Worm (Caenorhabditis elegans) whole organism, L4 larva: ENCODE data around the gene Y43B11AL.1.

Source experiments
- F26F4.8 ChIP-seq: fragments of 200-800 bp; sonication (Bioruptor generic); conservative IDR thresholded peaks from 2 replicates; pipeline ENCODE4 v1.3.6; 2022; ENCODE audit warnings: missing genetic modification characterization, missing compliant biosample characterization
- F44E2.7 ChIP-seq: fragments of 200-800 bp; sonication (Bioruptor generic); IDR thresholded peaks from 2 replicates; pipeline ENCODE4 v2.1.2; 2022; ENCODE audit warnings: missing genetic modification characterization, missing compliant biosample characterization
- F49E8.2 ChIP-seq: sonication (generic microtip); optimal IDR thresholded peaks from 2 replicates; lab custom pipeline; 2016; ENCODE audit warnings: missing compliant biosample characterization, mild to moderate bottlenecking, missing genetic modification characterization, borderline replicate concordance
- aha-1 ChIP-seq: fragments of 150-350 bp; peaks from one replicate; lab custom pipeline; 2014; ENCODE audit warnings: missing biosample characterization, missing genetic modification characterization
- aly-2 ChIP-seq: sonication (generic microtip); optimal IDR thresholded peaks from 2 replicates; lab custom pipeline; 2018; ENCODE audit warnings: missing biosample characterization, missing genetic modification characterization
- attf-4 ChIP-seq: sonication (generic microtip); optimal IDR thresholded peaks from 3 replicates; lab custom pipeline; 2017; ENCODE audit warnings: missing biosample characterization, missing genetic modification characterization
- ceh-20 ChIP-seq: fragments of 200-800 bp; sonication (Bioruptor generic); IDR thresholded peaks from 2 replicates; pipeline ENCODE4 v1.3.6; 2022; ENCODE audit warnings: missing genetic modification reagents, missing genetic modification characterization, missing compliant biosample characterization
- ceh-32 ChIP-seq: sonication (generic microtip); optimal IDR thresholded peaks from 2 replicates; lab custom pipeline; 2016; ENCODE audit warnings: mild to moderate bottlenecking, missing genetic modification characterization, missing compliant biosample characterization; ENCODE audit not compliant: poor library complexity
- ceh-62 ChIP-seq: sonication (generic microtip); optimal IDR thresholded peaks from 2 replicates; lab custom pipeline; 2017; ENCODE audit warnings: missing biosample characterization, missing genetic modification characterization
- daf-16 ChIP-seq, 3 experiments: sonication (generic microtip); optimal IDR thresholded peaks; 2 replicates each; lab custom pipeline; 2016 to 2017; ENCODE audit warnings: missing genetic modification characterization in 3 of 3, missing genetic modification reagents in 3 of 3, mild to moderate bottlenecking in 2 of 3, missing compliant biosample characterization in 2 of 3, missing biosample characterization in 1 of 3, moderate library complexity in 1 of 3
- dmd-6 ChIP-seq: fragments of 200-800 bp; sonication (Bioruptor generic); IDR thresholded peaks from 2 replicates; pipeline ENCODE4 v1.3.6; 2022; ENCODE audit warnings: missing genetic modification reagents, missing genetic modification characterization, missing compliant biosample characterization
- dmd-8 ChIP-seq: fragments of 200-800 bp; sonication (Bioruptor generic); IDR thresholded peaks from 2 replicates; pipeline ENCODE4 v1.3.6; 2022; ENCODE audit warnings: missing genetic modification characterization, missing compliant biosample characterization
- dpl-1 ChIP-seq: fragments of 150-350 bp; optimal IDR thresholded peaks from 2 replicates; lab custom pipeline; 2014; ENCODE audit warnings: missing biosample characterization, missing genetic modification reagents, missing genetic modification characterization
- egl-43 ChIP-seq: fragments of 200-800 bp; sonication (Bioruptor generic); IDR thresholded peaks from 2 replicates; pipeline ENCODE4 v1.3.6; 2022; ENCODE audit warnings: missing genetic modification reagents, missing genetic modification characterization, missing compliant biosample characterization
- lin-39 ChIP-seq: fragments of 150-350 bp; optimal IDR thresholded peaks from 2 replicates; lab custom pipeline; 2014; ENCODE audit warnings: missing biosample characterization, missing genetic modification reagents, missing genetic modification characterization
- mes-2 ChIP-seq: sonication (generic microtip); optimal IDR thresholded peaks from 2 replicates; lab custom pipeline; 2016; ENCODE audit warnings: missing genotype, mild to moderate bottlenecking, missing genetic modification characterization, missing compliant biosample characterization; ENCODE audit not compliant: poor library complexity, severe bottlenecking
- nhr-10 ChIP-seq: fragments of 150-350 bp; optimal IDR thresholded peaks from 2 replicates; lab custom pipeline; 2014; ENCODE audit warnings: missing biosample characterization, missing genetic modification characterization
- nhr-102 ChIP-seq: sonication (generic microtip); optimal IDR thresholded peaks from 2 replicates; lab custom pipeline; 2016; ENCODE audit warnings: mild to moderate bottlenecking, missing genetic modification characterization, moderate library complexity, missing compliant biosample characterization
- nhr-237 ChIP-seq: sonication (generic microtip); optimal IDR thresholded peaks from 2 replicates; lab custom pipeline; 2017; ENCODE audit warnings: missing biosample characterization, missing genetic modification characterization
- nhr-25 ChIP-seq: sonication (generic microtip); optimal IDR thresholded peaks from 2 replicates; lab custom pipeline; 2017; ENCODE audit warnings: missing genetic modification characterization, mild to moderate bottlenecking, missing compliant biosample characterization, antibody characterized with exemption, moderate library complexity, borderline replicate concordance; ENCODE audit not compliant: insufficient read depth
- nhr-28 ChIP-seq: fragments of 150-350 bp; optimal IDR thresholded peaks from 2 replicates; lab custom pipeline; 2014; ENCODE audit warnings: missing biosample characterization, missing genetic modification characterization
- nhr-42 ChIP-seq: fragments of 200-800 bp; sonication (Bioruptor generic); IDR thresholded peaks from 2 replicates; pipeline ENCODE4 v1.3.6; 2022; ENCODE audit warnings: missing genetic modification characterization, missing compliant biosample characterization
- nhr-6 ChIP-seq: fragments of 150-350 bp; optimal IDR thresholded peaks from 2 replicates; lab custom pipeline; 2014; ENCODE audit warnings: missing biosample characterization, missing genetic modification characterization
- saeg-2 ChIP-seq: fragments of 200-800 bp; sonication (Bioruptor generic); IDR thresholded peaks from 2 replicates; pipeline ENCODE4 v1.3.6; 2022; ENCODE audit warnings: missing genetic modification reagents, missing genetic modification characterization, missing compliant biosample characterization
- set-16 ChIP-seq: fragments of 200-800 bp; sonication (Bioruptor generic); IDR thresholded peaks from 2 replicates; pipeline ENCODE4 v1.3.6; 2022; ENCODE audit warnings: missing genetic modification reagents, missing genetic modification characterization, missing compliant biosample characterization
- unc-62 ChIP-seq, 3 experiments: fragments of 150-350 bp in 1 of 3; sonication (generic microtip); optimal IDR thresholded peaks in 2 of 3; peaks in 1 of 3; 1 replicate in 1 of 3; 2 replicates in 2 of 3; lab custom pipeline; 2014 to 2017; ENCODE audit warnings: missing biosample characterization in 3 of 3, missing genetic modification characterization in 3 of 3, missing genetic modification reagents in 3 of 3, missing genotype in 1 of 3
- vab-7 ChIP-seq: fragments of 200-800 bp; sonication (Bioruptor generic); IDR thresholded peaks from 2 replicates; pipeline ENCODE4 v1.3.6; 2022; ENCODE audit warnings: missing genetic modification reagents, missing genetic modification characterization, missing compliant biosample characterization

Gene Y43B11AL.1

ce11 chrIV:7103211-7103679, 38.1 kb downstream of the Y43B11AL.1 start, which contains the start of the genes rde-8 and ZC477.3 (continued):
- TF ChIP-seq F49E8.2 (tag; lab: Kevin White, UChicago) (no peak), nhr-6 (tag; lab: Kevin White, UChicago) (peak; percentile 24), saeg-2 (GFP tag; lab: Robert Waterston, UW) (no peak), F26F4.8 (no peak), dmd-6 (GFP tag; lab: Robert Waterston, UW) (no peak; the same call in 1 of the 2 replicates), nhr-42 (GFP tag; lab: Robert Waterston, UW) (no peak), nhr-10 (tag; lab: Kevin White, UChicago) (no peak), F44E2.7 (GFP tag; lab: Robert Waterston, UW) (no peak), attf-4 (tag; lab: Kevin White, UChicago) (no peak), ceh-32 (tag; lab: Kevin White, UChicago) (no peak), ceh-20 (GFP tag; lab: Robert Waterston, UW) (no peak), aha-1 (peak; percentile 87), nhr-28 (tag; lab: Kevin White, UChicago) (peak; percentile 18), aly-2 (tag; lab: Kevin White, UChicago) (no peak), daf-16 (GFP tag; optimal IDR thresholded peaks at IDR 0.05; lab: Kevin White, UChicago) (peak in 1 of 2 experiments; percentile 67), daf-16 (tag; optimal IDR thresholded peaks at IDR 0.05; lab: Kevin White, UChicago) (peak; percentile 68), nhr-102 (tag; lab: Kevin White, UChicago) (peak; percentile 42), mes-2 (tag; lab: Kevin White, UChicago) (peak; percentile 81)

ce11 chrIV:7107893-7108292, 42.8 kb downstream of the Y43B11AL.1 start, which contains the start of gene ZC477.2:
Gene ZC477.2 (plus strand): TSS chrIV:7108193.
- TF ChIP-seq nhr-10 (tag; lab: Kevin White, UChicago) = no peak
- TF ChIP-seq dmd-8 = no peak

- TF ChIP-seq vab-7 (GFP tag; lab: Robert Waterston, UW) = no peak
- no peak for TF ChIP-seq lin-39
Observed at ce11 chrIV:7111354-7111753, 46.2 kb downstream of the Y43B11AL.1 start, which contains the start of the genes ZC477.7 and ssq-3. Gene ZC477.7 (minus strand): TSS chrIV:7111454. Gene ssq-3 (plus strand): TSS chrIV:7111604.

- TF ChIP-seq egl-43 (GFP tag; lab: Robert Waterston, UW) (0 out of 2 replicates have a peak, but pooled peaks have one; percentile 51), set-16 (GFP tag; lab: Robert Waterston, UW) (peak; percentile 82)
Observed at ce11 chrIV:7112312-7112711, 47.2 kb downstream of the Y43B11AL.1 start.

- no peak for TF ChIP-seq lin-39
- TF ChIP-seq unc-62 (GFP tag; optimal IDR thresholded peaks at IDR 0.05 in 1 of 2; lab: Kevin White, UChicago) = no peak
- TF ChIP-seq unc-62 (tag; optimal IDR thresholded peaks at IDR 0.05; lab: Kevin White, UChicago) = no peak
- TF ChIP-seq nhr-237 (tag; lab: Kevin White, UChicago) = no peak
- TF ChIP-seq ceh-62 = no peak
- TF ChIP-seq dpl-1 = no peak
- no peak for TF ChIP-seq nhr-25 (tag; lab: Kevin White, UChicago)
Observed at ce11 chrIV:7114599-7114998, 49.5 kb downstream of the Y43B11AL.1 start, which contains the start of gene nas-8. Gene nas-8 (plus strand): TSS chrIV:7114899.
